Worm (Caenorhabditis elegans) whole organism, L4/young adult: ENCODE measurements around the gene srg-8.
A peak's percentile ranks its signal among the peaks of the same experiment; 100 is the strongest.

Experiments
- W03F9.2 ChIP-seq: fragments of 150-350 bp; optimal IDR thresholded peaks from 2 replicates; lab custom pipeline; 2014; ENCODE audit warnings: missing biosample characterization, missing genetic modification characterization
- dao-5 ChIP-seq: sonication (generic microtip); optimal IDR thresholded peaks from 2 replicates; lab custom pipeline; 2016; ENCODE audit warnings: missing genotype, missing genetic modification characterization, moderate library complexity, missing compliant biosample characterization
- him-1 ChIP-seq: sonication (generic microtip); optimal IDR thresholded peaks from 2 replicates; lab custom pipeline; 2016; ENCODE audit warnings: missing genotype, missing genetic modification reagents, missing genetic modification characterization, missing compliant biosample characterization

Gene srg-8

DNA sequence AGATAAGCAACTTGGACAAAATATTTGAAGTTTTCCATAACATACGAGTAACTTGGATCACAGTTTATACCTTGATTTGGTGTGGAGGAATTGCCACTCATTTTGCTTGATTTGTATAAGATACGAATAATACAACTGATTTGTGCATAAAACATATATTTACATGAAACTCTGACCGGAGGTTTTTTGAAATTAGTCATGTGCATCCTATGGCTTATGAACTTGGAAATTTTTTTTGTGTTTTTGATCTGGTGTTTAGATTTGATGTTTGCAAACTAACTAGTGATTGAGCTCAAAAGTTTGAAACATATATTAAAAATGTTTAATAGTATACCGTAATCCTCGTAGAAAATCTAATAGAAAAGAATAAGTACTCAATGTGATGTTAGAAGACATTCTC lies at the start of gene srg-8:
srg-8 (minus strand) TSS at position 101 of the 400 bp plus-strand sequence.
- TF ChIP-seq W03F9.2 (tag; lab: Kevin White, UChicago): no peak
- TF ChIP-seq dao-5 (tag; lab: Kevin White, UChicago): no peak
- TF ChIP-seq him-1 (tag; lab: Kevin White, UChicago): no peak

DNA sequence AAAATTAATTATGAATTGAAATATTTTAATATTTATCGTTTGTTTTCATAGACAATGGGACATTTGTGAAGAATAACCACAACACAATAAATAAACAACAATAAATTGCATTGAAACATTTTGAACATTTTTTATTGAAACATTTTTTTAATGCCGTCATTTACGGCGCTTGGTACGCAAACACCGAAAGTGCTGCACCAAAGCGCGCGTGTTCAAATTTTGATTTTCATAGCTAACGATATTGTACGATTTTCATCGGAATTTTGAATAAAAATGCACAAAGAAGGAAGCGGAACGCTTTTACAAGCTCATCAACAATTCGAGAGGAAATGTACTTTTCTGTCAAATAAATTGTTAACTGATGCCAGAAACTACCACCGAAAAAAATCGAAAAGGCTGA lies 49.1 kb upstream of the srg-8 start:
- TF ChIP-seq him-1 (tag; lab: Kevin White, UChicago) (no peak), dao-5 (tag; lab: Kevin White, UChicago) (no peak), W03F9.2 (tag; lab: Kevin White, UChicago) (no peak)

DNA sequence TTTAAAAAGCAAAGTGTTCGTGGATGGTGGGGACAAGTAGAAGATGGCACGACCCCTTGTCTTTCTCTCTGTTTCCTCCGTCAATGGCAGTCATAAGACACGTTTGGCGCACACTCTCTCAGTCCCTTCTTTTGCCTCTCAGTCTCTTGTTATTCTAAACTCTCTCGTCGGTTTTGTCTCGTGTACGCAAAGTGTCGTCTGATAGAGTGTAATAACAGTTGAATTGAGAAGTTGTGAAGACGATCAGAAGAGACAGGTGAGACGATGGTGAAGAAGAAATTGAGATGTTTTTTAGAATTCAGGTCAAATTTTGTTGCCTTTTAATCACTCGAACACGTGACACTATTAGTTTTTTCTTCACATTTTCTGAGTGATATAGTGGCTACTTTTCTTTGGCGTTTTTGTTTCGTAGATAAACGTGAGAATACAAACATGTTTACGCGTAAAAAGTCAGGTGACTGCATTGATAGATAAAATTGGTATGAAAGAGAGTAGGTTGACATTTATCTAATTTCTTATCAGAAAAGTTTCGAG lies 48.5 kb upstream of the srg-8 start, which contains the start of gene F47D12.9:
F47D12.9 (minus strand) TSS at position 267 of the 534 bp plus-strand sequence.
- peak; percentile 45 for TF ChIP-seq him-1 (tag; lab: Kevin White, UChicago)
- no peak for TF ChIP-seq W03F9.2 (tag; lab: Kevin White, UChicago)
- no peak for TF ChIP-seq dao-5 (tag; lab: Kevin White, UChicago)

ce11 chrIII:6300297-6300696 lies 45.7 kb upstream of the srg-8 start:
- TF ChIP-seq dao-5 (tag; lab: Kevin White, UChicago) (no peak), W03F9.2 (tag; lab: Kevin White, UChicago) (no peak), him-1 (tag; lab: Kevin White, UChicago) (no peak)

DNA sequence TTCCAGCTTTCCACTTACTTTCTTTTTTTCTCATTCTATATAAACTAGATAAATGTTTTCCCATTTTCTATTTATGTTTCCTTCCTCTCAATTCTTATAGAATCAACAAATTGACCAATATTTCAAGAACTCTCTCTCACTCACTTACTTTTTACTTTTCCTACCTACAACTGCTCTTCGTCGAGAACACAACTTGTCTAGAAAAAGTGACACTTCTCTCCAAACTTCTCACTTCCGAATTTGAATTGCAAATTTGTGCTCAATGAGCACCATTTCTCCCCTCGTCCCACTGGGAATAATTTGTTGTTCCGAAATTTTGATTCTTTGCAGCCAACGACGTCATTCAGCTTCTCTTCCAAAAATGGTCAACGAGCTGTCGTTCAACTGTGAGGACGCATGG lies 43.5 kb upstream of the srg-8 start, which contains the start of gene F47D12.3:
F47D12.3 (plus strand) TSS at position 331 of the 400 bp plus-strand sequence.
- no peak for TF ChIP-seq dao-5 (tag; lab: Kevin White, UChicago)
- TF ChIP-seq him-1 (tag; lab: Kevin White, UChicago): no peak
- TF ChIP-seq W03F9.2 (tag; lab: Kevin White, UChicago): no peak

DNA sequence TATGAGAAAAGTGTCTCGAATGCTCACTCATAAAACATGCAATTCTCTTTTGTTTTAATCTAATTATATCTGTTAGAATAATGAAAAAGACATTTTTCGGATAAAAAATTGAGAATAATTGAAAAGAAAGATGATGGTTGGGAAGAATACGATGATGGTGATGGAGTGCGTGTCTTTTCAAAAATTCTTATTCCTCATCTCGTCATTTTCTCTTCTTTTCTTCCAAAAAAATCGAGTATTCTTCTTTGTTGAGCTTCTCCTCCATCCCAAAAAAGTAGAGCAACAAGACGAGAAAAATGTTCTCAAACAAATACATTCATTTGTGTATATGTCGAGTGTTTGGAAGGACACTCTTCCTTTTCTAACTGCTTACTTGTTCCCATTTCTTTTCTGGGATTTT lies 43.0 kb upstream of the srg-8 start:
- no peak for TF ChIP-seq W03F9.2 (tag; lab: Kevin White, UChicago)
- no peak for TF ChIP-seq dao-5 (tag; lab: Kevin White, UChicago)
- TF ChIP-seq him-1 (tag; lab: Kevin White, UChicago): no peak

- no peak for TF ChIP-seq W03F9.2 (tag; lab: Kevin White, UChicago)
- no peak for TF ChIP-seq him-1 (tag; lab: Kevin White, UChicago)
- no peak for TF ChIP-seq dao-5 (tag; lab: Kevin White, UChicago)
These were observed 41.5 kb upstream of the srg-8 start, which contains the start of gene F47D12.7 for ce11 chrIII:6295972-6296700. F47D12.7 (minus strand) TSS chrIII:6296022.

ce11 chrIII:6290469-6291182 lies 36.0 kb upstream of the srg-8 start:
- TF ChIP-seq him-1 (tag; lab: Kevin White, UChicago): no peak
- no peak for TF ChIP-seq dao-5 (tag; lab: Kevin White, UChicago)
- TF ChIP-seq W03F9.2 (tag; lab: Kevin White, UChicago): no peak

DNA sequence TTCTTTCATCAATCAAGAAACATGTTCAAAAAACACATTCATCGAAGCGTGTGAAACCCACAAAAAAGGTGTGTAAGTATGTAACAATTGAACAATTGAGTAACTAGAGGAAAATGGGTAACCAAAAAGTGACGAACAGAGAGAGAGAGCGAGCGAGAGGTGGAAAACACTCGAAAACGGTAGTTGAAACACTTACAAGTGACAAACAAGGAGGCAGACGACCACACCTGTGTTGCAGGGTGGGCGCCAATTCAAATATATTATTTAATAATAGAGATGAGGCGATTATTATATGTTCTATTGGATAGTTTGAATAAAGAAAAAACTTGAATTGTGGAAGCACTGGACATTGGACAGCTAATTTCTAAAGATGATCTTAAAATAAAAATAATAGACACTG lies 34.7 kb upstream of the srg-8 start:
- TF ChIP-seq W03F9.2 (tag; lab: Kevin White, UChicago) (no peak), him-1 (tag; lab: Kevin White, UChicago) (no peak), dao-5 (tag; lab: Kevin White, UChicago) (no peak)

ce11 chrIII:6287195-6287594 lies 32.6 kb upstream of the srg-8 start, which contains the start of gene F47D12.6:
F47D12.6 (minus strand) TSS chrIII:6287295.
- TF ChIP-seq dao-5 (tag; lab: Kevin White, UChicago): no peak

DNA sequence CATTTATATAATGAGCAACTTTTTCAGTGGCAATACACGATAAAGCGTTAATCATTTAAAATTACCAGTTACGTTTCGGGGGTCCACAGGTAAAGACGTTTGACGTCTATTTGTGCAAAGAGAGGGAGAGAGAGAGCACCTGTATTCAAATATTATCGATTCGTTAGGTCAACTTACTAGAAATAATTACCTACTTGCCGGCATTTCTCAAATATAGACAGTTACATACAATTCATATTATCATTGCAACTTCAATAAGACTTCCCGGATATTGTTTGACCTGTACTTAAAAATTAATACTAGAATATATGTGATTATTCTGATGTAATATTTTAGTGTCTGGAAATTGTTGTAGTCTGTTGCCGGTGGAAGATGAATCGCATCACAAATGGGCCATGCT lies 31.3 kb upstream of the srg-8 start, which contains the start of gene gadr-3:
gadr-3 (minus strand) TSS at position 101 of the 400 bp plus-strand sequence.
- no peak for TF ChIP-seq him-1 (tag; lab: Kevin White, UChicago)
- TF ChIP-seq W03F9.2 (tag; lab: Kevin White, UChicago): no peak
- TF ChIP-seq dao-5 (tag; lab: Kevin White, UChicago): no peak

DNA sequence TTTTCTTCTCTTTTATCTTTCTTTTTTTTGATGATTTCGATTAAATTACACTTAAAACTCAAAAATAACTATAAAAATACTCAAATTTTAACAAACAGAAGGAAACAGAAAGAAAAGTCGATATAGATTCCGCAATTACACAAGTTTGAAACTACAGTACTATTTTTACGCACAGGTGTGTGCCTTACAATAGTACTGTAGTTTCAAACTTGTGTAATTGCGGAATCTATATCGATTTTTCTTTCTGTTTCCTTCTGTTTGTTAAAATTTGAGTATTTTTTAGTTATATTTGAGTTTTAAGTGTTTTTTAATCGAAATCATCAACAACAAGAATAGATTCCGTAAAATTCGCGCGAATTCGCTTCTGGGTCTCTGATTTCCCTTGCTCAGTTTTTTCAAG lies 28.4 kb upstream of the srg-8 start:
- TF ChIP-seq W03F9.2 (tag; lab: Kevin White, UChicago) (no peak), him-1 (tag; lab: Kevin White, UChicago) (no peak), dao-5 (tag; lab: Kevin White, UChicago) (no peak)

- peak; percentile 69 for TF ChIP-seq W03F9.2 (tag; lab: Kevin White, UChicago)
- peak; percentile 23 for TF ChIP-seq dao-5 (tag; lab: Kevin White, UChicago)
- TF ChIP-seq him-1 (tag; lab: Kevin White, UChicago): peak; percentile 46
These were observed 25.5 kb upstream of the srg-8 start, which contains the start of gene hmg-1.2 for ce11 chrIII:6280070-6280596. hmg-1.2 (plus strand) TSS chrIII:6280380.
